Comparison of ENCODE assay signal across 5 fruit fly cellular contexts in genomic region chrX:5926718-5927117, dm6.
TF ChIP-seq lines count a peak whose summit lies in the region.

No protein-coding gene starts in this region.

- TF ChIP-seq CTCF in whole organism, embryonic (GFP tag; optimal IDR thresholded peaks at IDR 0.05; lab: Kevin White, UChicago), result no peak

TF ChIP-seq in whole organism, adult, 20 proteins besides CTCF, POLR2A, EP300 and RAD21:
- peak; percentile 1 for TF ChIP-seq tj (GFP tag; optimal IDR thresholded peaks at IDR 0.05; lab: Kevin White, UChicago)
- TF ChIP-seq CG12768 (GFP tag; optimal IDR thresholded peaks at IDR 0.05; lab: Kevin White, UChicago), result no peak
- TF ChIP-seq ovo (GFP tag; optimal IDR thresholded peaks at IDR 0.05; lab: Kevin White, UChicago), result no peak
- peak; percentile 73 for TF ChIP-seq bab1 (GFP tag; optimal IDR thresholded peaks at IDR 0.05; lab: Kevin White, UChicago)
- TF ChIP-seq CG14711 (tag; optimal IDR thresholded peaks at IDR 0.05; lab: Kevin White, UChicago), result peak; percentile 4
- no peak for TF ChIP-seq cnc (optimal IDR thresholded peaks at IDR 0.05; lab: Kevin White, UChicago)
TF ChIP-seq in whole organism, adult: peak in this region for 3.

TF ChIP-seq in whole organism, embryonic, 481 proteins besides CTCF, POLR2A, EP300 and RAD21:
- TF ChIP-seq CG5245 (GFP tag; optimal IDR thresholded peaks at IDR 0.05; lab: Kevin White, UChicago) (no peak), Hmr (GFP tag; optimal IDR thresholded peaks at IDR 0.05; lab: Kevin White, UChicago) (no peak), cwo (GFP tag; optimal IDR thresholded peaks at IDR 0.05; lab: Kevin White, UChicago) (no peak), Drgx (GFP tag; IDR thresholded peaks at IDR 0.05; lab: Robert Waterston, UW) (peak; percentile 62; the same call in 1 of the 2 replicates), knrl (GFP tag; IDR thresholded peaks at IDR 0.05; lab: Robert Waterston, UW; ENCODE audit: partially characterized antibody) (no peak), B-H2 (GFP tag; optimal IDR thresholded peaks at IDR 0.05; lab: Kevin White, UChicago) (no peak), kay (GFP tag; optimal IDR thresholded peaks at IDR 0.05; lab: Kevin White, UChicago) (no peak), CG31224 (GFP tag; IDR thresholded peaks at IDR 0.05; lab: Robert Waterston, UW) (no peak), Atf6 (GFP tag; IDR thresholded peaks at IDR 0.05; lab: Robert Waterston, UW) (no peak), Pdp1 (GFP tag; optimal IDR thresholded peaks at IDR 0.05; lab: Kevin White, UChicago) (peak in 1 of 2 experiments; percentile 68), Fer2 (tag; optimal IDR thresholded peaks at IDR 0.05; lab: Kevin White, UChicago) (no peak), CG7271 (tag; optimal IDR thresholded peaks at IDR 0.05; lab: Kevin White, UChicago) (no peak), D19B (GFP tag; optimal IDR thresholded peaks at IDR 0.05; lab: Kevin White, UChicago) (peak; percentile 27), bsh (GFP tag; optimal IDR thresholded peaks at IDR 0.05; lab: Kevin White, UChicago) (no peak), PHDP (tag; optimal IDR thresholded peaks at IDR 0.05; lab: Kevin White, UChicago) (no peak), Med (GFP tag; lab: Kevin White, UChicago) (peak; percentile 21), Bdp1 (GFP tag; optimal IDR thresholded peaks at IDR 0.05; lab: Kevin White, UChicago) (no peak), CG4854 (GFP tag; optimal IDR thresholded peaks at IDR 0.05; lab: Kevin White, UChicago) (no peak), NC2β (GFP tag; optimal IDR thresholded peaks at IDR 0.05; lab: Kevin White, UChicago) (no peak)
TF ChIP-seq in whole organism, embryonic: peak in this region for 4.

TF ChIP-seq in whole organism, prepupa, 60 proteins besides CTCF, POLR2A, EP300 and RAD21 (continues in another document):
- peak; percentile 80 for TF ChIP-seq CG6163 (GFP tag; IDR thresholded peaks at IDR 0.05; lab: Robert Waterston, UW)
- TF ChIP-seq vri (GFP tag; optimal IDR thresholded peaks at IDR 0.05; lab: Kevin White, UChicago), result peak; percentile 32
- TF ChIP-seq Eip78C (GFP tag; lab: Kevin White, UChicago), result peak; percentile 85
- TF ChIP-seq svp (GFP tag; lab: Kevin White, UChicago), result peak; percentile 63
- no peak for TF ChIP-seq CG6854 (GFP tag; optimal IDR thresholded peaks at IDR 0.05; lab: Kevin White, UChicago)
- TF ChIP-seq achi (GFP tag; optimal IDR thresholded peaks at IDR 0.05; lab: Kevin White, UChicago), result peak; percentile 74
- TF ChIP-seq OdsH (GFP tag; optimal IDR thresholded peaks at IDR 0.05; lab: Kevin White, UChicago), result peak; percentile 80
- TF ChIP-seq Hr39 (GFP tag; optimal IDR thresholded peaks at IDR 0.05; lab: Kevin White, UChicago), result peak; percentile 72
- peak; percentile 34 for TF ChIP-seq Ets21C (GFP tag; optimal IDR thresholded peaks at IDR 0.05; lab: Kevin White, UChicago)
- peak; percentile 81 for TF ChIP-seq CG32006 (GFP tag; optimal IDR thresholded peaks at IDR 0.05; lab: Kevin White, UChicago)
- peak; percentile 85 for TF ChIP-seq pdm3 (GFP tag; optimal IDR thresholded peaks at IDR 0.05; lab: Kevin White, UChicago)
- TF ChIP-seq Hr38 (GFP tag; optimal IDR thresholded peaks at IDR 0.05; lab: Kevin White, UChicago), result no peak
- TF ChIP-seq CG11294 (GFP tag; IDR thresholded peaks at IDR 0.05; lab: Robert Waterston, UW), result no peak
- no peak for TF ChIP-seq CG9139 (GFP tag; optimal IDR thresholded peaks at IDR 0.05; lab: Kevin White, UChicago)
- peak; percentile 47 for TF ChIP-seq CG8319 (GFP tag; optimal IDR thresholded peaks at IDR 0.05; lab: Kevin White, UChicago)
- TF ChIP-seq CG4318 (GFP tag; optimal IDR thresholded peaks at IDR 0.05; lab: Kevin White, UChicago), result peak; percentile 55
- peak; percentile 67 for TF ChIP-seq CG10669 (GFP tag; optimal IDR thresholded peaks at IDR 0.05; lab: Kevin White, UChicago)
- peak; percentile 50 for TF ChIP-seq Sox102F (GFP tag; optimal IDR thresholded peaks at IDR 0.05; lab: Kevin White, UChicago)
- peak; percentile 57 for TF ChIP-seq dsx (GFP tag; optimal IDR thresholded peaks at IDR 0.05; lab: Kevin White, UChicago; ENCODE audit: poor library complexity, severe bottlenecking)
- TF ChIP-seq CG34406 (GFP tag; optimal IDR thresholded peaks at IDR 0.05; lab: Kevin White, UChicago), result peak; percentile 54
- TF ChIP-seq CG11902 (GFP tag; optimal IDR thresholded peaks at IDR 0.05; lab: Kevin White, UChicago), result peak; percentile 38
- peak; percentile 53 for TF ChIP-seq spab (GFP tag; optimal IDR thresholded peaks at IDR 0.05; lab: Kevin White, UChicago)
- TF ChIP-seq net (GFP tag; optimal IDR thresholded peaks at IDR 0.05; lab: Kevin White, UChicago), result peak; percentile 63

TF ChIP-seq in whole organism, pupa, 21 proteins besides CTCF, POLR2A, EP300 and RAD21:
- TF ChIP-seq CG13204 (GFP tag; optimal IDR thresholded peaks at IDR 0.05; lab: Kevin White, UChicago), result no peak
- no peak for TF ChIP-seq EcR (GFP tag; optimal IDR thresholded peaks at IDR 0.05; lab: Kevin White, UChicago)
- peak; percentile 57 for TF ChIP-seq Pif1B (GFP tag; optimal IDR thresholded peaks at IDR 0.05; lab: Kevin White, UChicago)
- TF ChIP-seq CG14655 (GFP tag; optimal IDR thresholded peaks at IDR 0.05; lab: Kevin White, UChicago), result peak; percentile 77
- TF ChIP-seq CG4496 (GFP tag; IDR thresholded peaks at IDR 0.05; lab: Robert Waterston, UW), result peak; percentile 70; the same call in 2 of the 3 replicates
- peak; percentile 84 for TF ChIP-seq fd96Ca (GFP tag; IDR thresholded peaks at IDR 0.05; lab: Robert Waterston, UW)
- TF ChIP-seq CG15710 (tag; optimal IDR thresholded peaks at IDR 0.05; lab: Kevin White, UChicago), result peak; percentile 62
- TF ChIP-seq rn (GFP tag; IDR thresholded peaks at IDR 0.05; lab: Robert Waterston, UW), result no peak
- TF ChIP-seq CG32121 (GFP tag; IDR thresholded peaks at IDR 0.05; lab: Robert Waterston, UW), result peak; percentile 49; the same call in 1 of the 2 replicates
- peak; percentile 28 for TF ChIP-seq gl (tag; optimal IDR thresholded peaks at IDR 0.05; lab: Kevin White, UChicago)
- TF ChIP-seq CG34367 (tag; optimal IDR thresholded peaks at IDR 0.05; lab: Kevin White, UChicago), result peak; percentile 76
- no peak for TF ChIP-seq CG10348 (GFP tag; IDR thresholded peaks at IDR 0.05; lab: Robert Waterston, UW)
- TF ChIP-seq CG12605 (GFP tag; IDR thresholded peaks at IDR 0.05; lab: Robert Waterston, UW), result peak; percentile 74
- TF ChIP-seq D1 (tag; optimal IDR thresholded peaks at IDR 0.05; lab: Kevin White, UChicago), result no peak
- TF ChIP-seq CG17806 (tag; optimal IDR thresholded peaks at IDR 0.05; lab: Kevin White, UChicago), result peak; percentile 73
- peak; percentile 70 for TF ChIP-seq Ets98B (GFP tag; IDR thresholded peaks at IDR 0.05; lab: Robert Waterston, UW)
- no peak for TF ChIP-seq Snoo (tag; optimal IDR thresholded peaks at IDR 0.05; lab: Kevin White, UChicago)
- TF ChIP-seq CG8159 (tag; optimal IDR thresholded peaks at IDR 0.05; lab: Kevin White, UChicago), result peak; percentile 65
- peak; percentile 75 for TF ChIP-seq CG9948 (tag; optimal IDR thresholded peaks at IDR 0.05; lab: Kevin White, UChicago)
- TF ChIP-seq Pif1A (GFP tag; optimal IDR thresholded peaks at IDR 0.05; lab: Kevin White, UChicago), result peak; percentile 53
- TF ChIP-seq CG8301 (tag; optimal IDR thresholded peaks at IDR 0.05; lab: Kevin White, UChicago), result peak; percentile 72

TF ChIP-seq in whole organism, wandering third instar larva, 38 proteins besides CTCF, POLR2A, EP300 and RAD21 (continues in another document):
- no peak for TF ChIP-seq Jra (GFP tag; optimal IDR thresholded peaks at IDR 0.05; lab: Kevin White, UChicago)
- TF ChIP-seq usp (GFP tag; optimal IDR thresholded peaks at IDR 0.05; lab: Kevin White, UChicago), result no peak
- TF ChIP-seq Vsx2 (GFP tag; optimal IDR thresholded peaks at IDR 0.05; lab: Kevin White, UChicago; ENCODE audit: partially characterized antibody), result no peak
- no peak for TF ChIP-seq CG9705 (GFP tag; optimal IDR thresholded peaks at IDR 0.05; lab: Kevin White, UChicago)
- TF ChIP-seq CrebA (GFP tag; optimal IDR thresholded peaks at IDR 0.05; lab: Kevin White, UChicago; ENCODE audit: borderline replicate concordance), result no peak
- no peak for TF ChIP-seq N (GFP tag; optimal IDR thresholded peaks at IDR 0.05; lab: Kevin White, UChicago)
- TF ChIP-seq Dif (GFP tag; optimal IDR thresholded peaks at IDR 0.05; lab: Kevin White, UChicago; ENCODE audit: partially characterized antibody), result no peak
- TF ChIP-seq lola (GFP tag; optimal IDR thresholded peaks at IDR 0.05; lab: Kevin White, UChicago), result no peak
- TF ChIP-seq dmrt93B (GFP tag; optimal IDR thresholded peaks at IDR 0.05; lab: Kevin White, UChicago), result no peak
- peak; percentile 48 for TF ChIP-seq psq (GFP tag; optimal IDR thresholded peaks at IDR 0.05; lab: Kevin White, UChicago)
- no peak for TF ChIP-seq GATAd (GFP tag; optimal IDR thresholded peaks at IDR 0.05; lab: Kevin White, UChicago)
- peak; percentile 18 for TF ChIP-seq h (GFP tag; optimal IDR thresholded peaks at IDR 0.05; lab: Kevin White, UChicago)
- no peak for TF ChIP-seq sv (GFP tag; optimal IDR thresholded peaks at IDR 0.05; lab: Kevin White, UChicago)
- no peak for TF ChIP-seq woc (GFP tag; optimal IDR thresholded peaks at IDR 0.05; lab: Kevin White, UChicago)
- TF ChIP-seq foxo (GFP tag; optimal IDR thresholded peaks at IDR 0.05; lab: Kevin White, UChicago), result peak in 1 of 2 experiments; percentile 43
- no peak for TF ChIP-seq CG32264 (GFP tag; optimal IDR thresholded peaks at IDR 0.05; lab: Kevin White, UChicago)
- peak; percentile 21 for TF ChIP-seq fru (GFP tag; optimal IDR thresholded peaks at IDR 0.05; lab: Kevin White, UChicago)
- peak; percentile 33 for TF ChIP-seq br (GFP tag; optimal IDR thresholded peaks at IDR 0.05; lab: Kevin White, UChicago)
- no peak for TF ChIP-seq Sp1 (GFP tag; optimal IDR thresholded peaks at IDR 0.05; lab: Kevin White, UChicago)
- TF ChIP-seq Mio (GFP tag; optimal IDR thresholded peaks at IDR 0.05; lab: Kevin White, UChicago), result no peak
- no peak for TF ChIP-seq HLH106 (tag; optimal IDR thresholded peaks at IDR 0.05; lab: Kevin White, UChicago)
- TF ChIP-seq dsf (GFP tag; optimal IDR thresholded peaks at IDR 0.05; lab: Kevin White, UChicago; ENCODE audit: borderline replicate concordance), result no peak
- no peak for TF ChIP-seq pan (optimal IDR thresholded peaks at IDR 0.05; lab: Kevin White, UChicago)
- TF ChIP-seq Rel (GFP tag; optimal IDR thresholded peaks at IDR 0.05; lab: Kevin White, UChicago), result no peak
- no peak for TF ChIP-seq Rel (tag; optimal IDR thresholded peaks at IDR 0.05; lab: Kevin White, UChicago)
- no peak for TF ChIP-seq Dfd (GFP tag; optimal IDR thresholded peaks at IDR 0.05; lab: Kevin White, UChicago)
- TF ChIP-seq Myc (optimal IDR thresholded peaks at IDR 0.05; lab: Kevin White, UChicago), result no peak
- no peak for TF ChIP-seq Hr78 (GFP tag; optimal IDR thresholded peaks at IDR 0.05; lab: Kevin White, UChicago)
- no peak for TF ChIP-seq jim (GFP tag; optimal IDR thresholded peaks at IDR 0.05; lab: Kevin White, UChicago)
- peak; percentile 0 for TF ChIP-seq ey (GFP tag; optimal IDR thresholded peaks at IDR 0.05; lab: Kevin White, UChicago)
- TF ChIP-seq rgr (GFP tag; optimal IDR thresholded peaks at IDR 0.05; lab: Kevin White, UChicago), result peak; percentile 58
- TF ChIP-seq OdsH (GFP tag; optimal IDR thresholded peaks at IDR 0.05; lab: Kevin White, UChicago), result peak; percentile 18
